Fruit fly (Drosophila melanogaster) whole organism, adult: ENCODE data around the gene EMC2A.

Experiments
- bab1 ChIP-seq: fragments of 200-800 bp; sonication (Bioruptor generic); optimal IDR thresholded peaks from 3 replicates; lab custom pipeline; 2019; ENCODE audit warnings: missing biosample characterization, mild to moderate bottlenecking, missing genetic modification characterization, moderate library complexity
- kay ChIP-seq: fragments of 200-800 bp; sonication (Bioruptor generic); peaks from one replicate; lab custom pipeline; 2016; ENCODE audit warnings: missing biosample characterization, missing genetic modification characterization, borderline replicate concordance
- tj ChIP-seq: fragments of 200-800 bp; sonication (Bioruptor generic); optimal IDR thresholded peaks from 3 replicates; lab custom pipeline; 2017; ENCODE audit warnings: missing biosample characterization, mild to moderate bottlenecking, missing genetic modification characterization, moderate library complexity
- toe ChIP-seq: fragments of 200-800 bp; sonication (Bioruptor generic); optimal IDR thresholded peaks from 2 replicates; lab custom pipeline; 2016; ENCODE audit warnings: missing biosample characterization, missing genetic modification characterization

- TF ChIP-seq bab1 (GFP tag; lab: Kevin White, UChicago) (no peak), tj (GFP tag; lab: Kevin White, UChicago) (no peak), kay (GFP tag; lab: Kevin White, UChicago) (peak; percentile 46), toe (no peak)
Measured at dm6 chr3R:17008018-17008674, 12.3 kb upstream of the EMC2A start, which contains the start of gene CG8907.
